Worm (Caenorhabditis elegans) whole organism, young adult: ENCODE measurements around the gene srab-18.

ENCODE experiments used
- C17E4.6 ChIP-seq: fragments of 200-800 bp; sonication (Bioruptor generic); IDR thresholded peaks from 2 replicates; pipeline ENCODE4 v1.3.6; 2022; ENCODE audit warnings: missing genetic modification reagents, missing genetic modification characterization, missing compliant biosample characterization
- ceh-40 ChIP-seq: fragments of 200-800 bp; sonication (Bioruptor generic); IDR thresholded peaks from 2 replicates; pipeline ENCODE4 v1.3.6; 2022; ENCODE audit warnings: missing genetic modification characterization, missing compliant biosample characterization

ce11 chrV:9911165-9911564, 39.9 kb upstream of the srab-18 start:
- TF ChIP-seq C17E4.6 (GFP tag; lab: Robert Waterston, UW) (no peak), ceh-40 (no peak)
